Worm (Caenorhabditis elegans) whole organism, mixed stage, embryonic: ENCODE data around the gene math-6.

Source experiments
- bed-3 ChIP-seq: fragments of 200-800 bp; sonication (Bioruptor generic); optimal IDR thresholded peaks from 3 replicates; lab custom pipeline; 2018; ENCODE audit warnings: mild to moderate bottlenecking, missing genetic modification characterization, moderate library complexity, missing compliant biosample characterization
- ceh-39 ChIP-seq: fragments of 150-350 bp; optimal IDR thresholded peaks from 2 replicates; lab custom pipeline; 2014; ENCODE audit warnings: missing biosample characterization, missing genetic modification characterization
- ces-1 ChIP-seq: fragments of 150-350 bp; optimal IDR thresholded peaks from 2 replicates; lab custom pipeline; 2014; ENCODE audit warnings: missing biosample characterization, missing genetic modification reagents, missing genetic modification characterization
- cnd-1 ChIP-seq: fragments of 200-800 bp; sonication (Bioruptor generic); optimal IDR thresholded peaks from 2 replicates; lab custom pipeline; 2018; ENCODE audit warnings: mild to moderate bottlenecking, missing genetic modification characterization, missing compliant biosample characterization
- ham-2 ChIP-seq: fragments of 200-800 bp; sonication (Bioruptor generic); optimal IDR thresholded peaks from 2 replicates; lab custom pipeline; 2018; ENCODE audit warnings: mild to moderate bottlenecking, missing genetic modification characterization, missing compliant biosample characterization
- lin-13 ChIP-seq: fragments of 150-350 bp; optimal IDR thresholded peaks from 2 replicates; lab custom pipeline; 2014; ENCODE audit warnings: missing biosample characterization, missing genetic modification characterization
- lin-32 ChIP-seq: fragments of 200-800 bp; sonication (Bioruptor generic); optimal IDR thresholded peaks from 2 replicates; lab custom pipeline; 2018; ENCODE audit warnings: mild to moderate bottlenecking, missing genetic modification characterization, missing compliant biosample characterization
- lsy-2 ChIP-seq: fragments of 150-350 bp; optimal IDR thresholded peaks from 2 replicates; lab custom pipeline; 2014; ENCODE audit warnings: missing biosample characterization, missing genetic modification characterization
- mab-5 ChIP-seq: fragments of 150-350 bp; optimal IDR thresholded peaks from 2 replicates; lab custom pipeline; 2014; ENCODE audit warnings: missing biosample characterization, missing genetic modification characterization
- mep-1 ChIP-seq: fragments of 150-350 bp; optimal IDR thresholded peaks from 2 replicates; lab custom pipeline; 2017; ENCODE audit warnings: missing biosample characterization, missing genetic modification reagents, missing genetic modification characterization, inconsistent platforms
- mls-2 ChIP-seq: sonication (generic microtip); optimal IDR thresholded peaks from 2 replicates; lab custom pipeline; 2016; ENCODE audit warnings: mild to moderate bottlenecking, missing genetic modification characterization, moderate library complexity, missing compliant biosample characterization
- nhr-12 ChIP-seq: fragments of 150-350 bp; optimal IDR thresholded peaks from 2 replicates; lab custom pipeline; 2014; ENCODE audit warnings: missing biosample characterization, missing genetic modification characterization
- nhr-2 ChIP-seq: fragments of 150-350 bp; optimal IDR thresholded peaks from 2 replicates; lab custom pipeline; 2014; ENCODE audit warnings: missing biosample characterization, missing genetic modification characterization
- nhr-237 ChIP-seq: fragments of 150-350 bp; optimal IDR thresholded peaks from 2 replicates; lab custom pipeline; 2014; ENCODE audit warnings: missing biosample characterization, missing genetic modification characterization
- pha-4 ChIP-seq: fragments of 150-350 bp; optimal IDR thresholded peaks from 2 replicates; lab custom pipeline; 2018; ENCODE audit warnings: missing biosample characterization, missing genetic modification reagents, missing genetic modification characterization
- unc-120 ChIP-seq: sonication (generic microtip); optimal IDR thresholded peaks from 2 replicates; lab custom pipeline; 2017; ENCODE audit warnings: missing genetic modification characterization, missing compliant biosample characterization; ENCODE audit not compliant: poor library complexity, severe bottlenecking
- unc-39 ChIP-seq: fragments of 150-350 bp; optimal IDR thresholded peaks from 2 replicates; lab custom pipeline; 2014; ENCODE audit warnings: missing biosample characterization, missing genetic modification characterization
- zip-8 ChIP-seq: fragments of 150-350 bp; optimal IDR thresholded peaks from 2 replicates; lab custom pipeline; 2014; ENCODE audit warnings: missing biosample characterization, missing genetic modification characterization
- ztf-11 ChIP-seq: fragments of 150-350 bp; optimal IDR thresholded peaks from 2 replicates; lab custom pipeline; 2014; ENCODE audit warnings: missing biosample characterization, missing genetic modification characterization

math-6 gene

ce11 chrII:1848109-1848508 is 36.4 kb downstream of the math-6 start, which contains the start of gene fbxb-97:
Gene fbxb-97 (minus strand): TSS chrII:1848161.
- peak; percentile 51 for TF ChIP-seq unc-120 (tag; lab: Kevin White, UChicago)
- TF ChIP-seq nhr-2 (tag; lab: Kevin White, UChicago): no peak
- TF ChIP-seq unc-39 (tag; lab: Kevin White, UChicago): no peak
- TF ChIP-seq nhr-12 (tag; lab: Kevin White, UChicago): no peak
- no peak for TF ChIP-seq mep-1 (tag; lab: Kevin White, UChicago)
- no peak for TF ChIP-seq lin-13
- TF ChIP-seq pha-4: no peak
- no peak for TF ChIP-seq cnd-1 (tag; lab: Kevin White, UChicago)

DNA sequence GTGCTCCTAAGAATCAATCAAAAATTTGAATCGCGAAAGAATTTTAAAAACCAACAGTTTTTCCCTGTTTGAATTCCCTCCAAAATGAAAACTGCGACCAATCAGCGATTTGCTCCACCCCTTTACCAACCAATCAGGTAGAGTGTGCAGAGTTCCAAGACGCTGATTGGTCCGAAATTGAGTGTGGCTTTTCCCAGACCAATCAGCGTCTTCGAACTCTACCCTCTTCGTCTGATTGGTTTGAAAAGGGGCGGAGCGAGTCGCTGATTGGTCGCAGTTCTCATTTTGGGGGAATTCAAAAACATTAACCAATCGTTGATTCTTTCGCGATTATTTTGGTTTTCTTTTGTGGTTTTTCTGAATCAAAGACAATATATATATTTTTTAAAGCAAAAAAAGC is 40.0 kb downstream of the math-6 start:
- TF ChIP-seq unc-39 (tag; lab: Kevin White, UChicago) (no peak), bed-3 (GFP tag; lab: Kevin White, UChicago) (no peak), pha-4 (no peak), nhr-237 (tag; lab: Kevin White, UChicago) (no peak), ces-1 (GFP tag; lab: Kevin White, UChicago) (no peak), mab-5 (tag; lab: Kevin White, UChicago) (no peak)

DNA sequence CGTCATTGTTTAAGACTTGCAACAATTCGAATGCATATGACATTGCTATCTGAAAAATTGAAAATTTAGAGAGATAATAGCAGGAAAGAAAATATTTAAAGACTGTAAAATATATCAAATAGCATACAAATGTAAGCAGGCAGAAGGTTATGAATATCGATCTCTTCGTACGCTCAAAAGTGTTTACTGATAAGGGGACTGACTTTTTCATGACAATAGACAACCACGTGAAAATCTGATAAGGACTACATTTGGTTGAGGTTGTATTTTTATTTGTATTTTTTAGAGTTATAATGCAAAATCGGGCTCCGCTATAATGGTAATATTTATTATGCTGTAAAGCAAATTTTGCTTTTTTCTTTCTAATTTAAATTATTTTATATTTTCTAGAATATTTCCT is 41.6 kb downstream of the math-6 start, which contains the start of the genes C52E2.5 and C52E2.4:
C52E2.5 (minus strand) TSS at position 43 of the 400 bp plus-strand sequence.
C52E2.4 (plus strand) TSS at position 252 of the 400 bp plus-strand sequence.
- TF ChIP-seq bed-3 (GFP tag; lab: Kevin White, UChicago) (no peak), nhr-2 (tag; lab: Kevin White, UChicago) (no peak), mls-2 (tag; lab: Kevin White, UChicago) (no peak)

DNA sequence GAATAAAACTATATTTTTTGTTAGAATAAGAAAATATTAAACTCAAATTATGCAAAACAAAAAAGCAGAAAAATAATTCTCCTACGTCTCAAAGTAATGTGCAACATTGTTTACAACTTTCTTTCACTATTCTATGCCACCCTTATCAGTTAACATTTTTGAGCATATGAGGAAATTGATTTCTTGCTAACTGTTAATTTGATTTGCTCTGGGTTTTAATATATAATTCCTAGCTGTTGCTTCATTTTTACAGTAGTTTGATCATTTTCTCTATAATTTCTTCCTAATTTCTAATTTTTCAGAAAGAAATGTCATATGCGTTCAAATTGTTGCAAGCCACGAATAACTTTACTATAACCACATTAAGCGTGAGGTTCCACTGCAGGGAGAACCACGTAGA is 48.3 kb downstream of the math-6 start, which contains the start of gene T08E11.1:
T08E11.1 (plus strand) TSS at position 301 of the 400 bp plus-strand sequence.
- TF ChIP-seq ces-1 (GFP tag; lab: Kevin White, UChicago): no peak
- TF ChIP-seq zip-8 (tag; lab: Kevin White, UChicago): no peak
- no peak for TF ChIP-seq lin-32
- TF ChIP-seq ceh-39: no peak
- no peak for TF ChIP-seq ztf-11 (tag; lab: Kevin White, UChicago)
- no peak for TF ChIP-seq lsy-2 (tag; lab: Kevin White, UChicago)
- no peak for TF ChIP-seq ham-2
